Worm (Caenorhabditis elegans) whole organism, early embryonic: Measurements from ENCODE around the gene K04G7.1.

ENCODE experiments used
- B0310.2 ChIP-seq: sonication (generic microtip); optimal IDR thresholded peaks from 2 replicates; lab custom pipeline; 2016; ENCODE audit warnings: mild to moderate bottlenecking, missing genetic modification characterization, missing compliant biosample characterization
- ama-1 ChIP-seq: fragments of 150-350 bp; optimal IDR thresholded peaks from 2 replicates; lab custom pipeline; 2014
- ceh-13 ChIP-seq: fragments of 200-800 bp; sonication (Bioruptor generic); optimal IDR thresholded peaks from 2 replicates; lab custom pipeline; 2018; ENCODE audit warnings: mild to moderate bottlenecking, missing genetic modification characterization, missing compliant biosample characterization
- hnd-1 ChIP-seq: sonication (generic microtip); optimal IDR thresholded peaks from 2 replicates; lab custom pipeline; 2016; ENCODE audit warnings: missing genetic modification characterization, missing compliant biosample characterization
- pes-1 ChIP-seq: fragments of 200-800 bp; sonication (Bioruptor generic); IDR thresholded peaks from 2 replicates; pipeline ENCODE4 v1.3.6; 2022; ENCODE audit warnings: missing genetic modification reagents, missing genetic modification characterization, missing compliant biosample characterization
- scrt-1 ChIP-seq: fragments of 200-800 bp; sonication (Bioruptor generic); IDR thresholded peaks from 2 replicates; pipeline ENCODE4 v1.3.6; 2022; ENCODE audit warnings: missing genetic modification characterization, missing compliant biosample characterization
- tra-4 ChIP-seq: sonication (generic microtip); optimal IDR thresholded peaks from 2 replicates; lab custom pipeline; 2017; ENCODE audit warnings: missing genetic modification characterization, missing compliant biosample characterization

DNA sequence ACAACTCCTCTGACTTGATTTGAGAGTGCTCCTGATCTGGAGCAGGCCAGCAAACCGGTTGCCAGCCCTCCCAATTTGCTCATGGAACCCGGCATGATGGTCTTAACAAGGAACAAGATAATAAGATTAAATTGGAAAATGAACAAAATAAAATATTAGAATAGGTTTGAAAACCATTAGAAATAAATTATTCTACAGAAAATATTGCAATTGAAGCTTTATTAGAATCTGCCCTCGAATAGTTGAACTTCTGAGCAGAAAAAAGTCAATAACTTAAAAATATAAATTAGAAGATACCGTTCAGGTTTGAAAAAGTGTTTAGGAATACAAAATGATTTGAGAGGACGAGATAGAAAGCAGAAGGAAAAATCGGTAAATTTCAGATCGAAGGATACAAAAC is 3.8 kb upstream of the K04G7.1 start, which contains the start of gene nuo-4:
- TF ChIP-seq pes-1, result no peak
- TF ChIP-seq ceh-13, result no peak
- no peak for TF ChIP-seq ama-1 (lab: Kevin White, UChicago)
- no peak for TF ChIP-seq hnd-1
- TF ChIP-seq scrt-1 (GFP tag; lab: Robert Waterston, UW), result no peak
- no peak for TF ChIP-seq B0310.2 (tag; lab: Kevin White, UChicago)
- no peak for TF ChIP-seq tra-4 (tag; lab: Kevin White, UChicago)
